Worm (Caenorhabditis elegans) whole organism, L4 larva: ENCODE measurements around the gene sup-35.
"Not testable (repeated sequence)": the region's sequence is repeated elsewhere in the genome, so short reads cannot be mapped to it uniquely, and the experiment has no call there.

Experiments used
- R02D3.7 ChIP-seq: fragments of 150-350 bp; sonication (generic microtip); optimal IDR thresholded peaks from 3 replicates; lab custom pipeline; 2014; ENCODE audit warnings: missing biosample characterization, missing genetic modification characterization
- Y75B8A.6 ChIP-seq: fragments of 200-800 bp; sonication (Bioruptor generic); IDR thresholded peaks from 2 replicates; pipeline ENCODE4 v1.3.6; 2022; ENCODE audit warnings: missing genetic modification reagents, missing genetic modification characterization, missing compliant biosample characterization
- ZK546.5 ChIP-seq, 2 experiments: sonication (generic microtip); optimal IDR thresholded peaks; 2 replicates each; lab custom pipeline; 2017; ENCODE audit warnings: missing biosample characterization in 2 of 2, missing genetic modification characterization in 2 of 2
- aha-1 ChIP-seq: fragments of 150-350 bp; peaks from one replicate; lab custom pipeline; 2014; ENCODE audit warnings: missing biosample characterization, missing genetic modification characterization
- ceh-28 ChIP-seq: fragments of 150-350 bp; optimal IDR thresholded peaks from 2 replicates; lab custom pipeline; 2014; ENCODE audit warnings: missing biosample characterization, missing genetic modification reagents, missing genetic modification characterization
- ceh-32 ChIP-seq: sonication (generic microtip); optimal IDR thresholded peaks from 2 replicates; lab custom pipeline; 2016; ENCODE audit warnings: mild to moderate bottlenecking, missing genetic modification characterization, missing compliant biosample characterization; ENCODE audit not compliant: poor library complexity
- ceh-44 ChIP-seq: fragments of 200-800 bp; sonication (Bioruptor generic); IDR thresholded peaks from 2 replicates; pipeline ENCODE4 v1.3.6; 2022; ENCODE audit warnings: missing genetic modification reagents, missing genetic modification characterization, missing compliant biosample characterization
- daf-16 ChIP-seq, 3 experiments: sonication (generic microtip); optimal IDR thresholded peaks; 2 replicates each; lab custom pipeline; 2016 to 2017; ENCODE audit warnings: missing genetic modification characterization in 3 of 3, missing genetic modification reagents in 3 of 3, mild to moderate bottlenecking in 2 of 3, missing compliant biosample characterization in 2 of 3, missing biosample characterization in 1 of 3, moderate library complexity in 1 of 3
- dmd-6 ChIP-seq: fragments of 200-800 bp; sonication (Bioruptor generic); IDR thresholded peaks from 2 replicates; pipeline ENCODE4 v1.3.6; 2022; ENCODE audit warnings: missing genetic modification reagents, missing genetic modification characterization, missing compliant biosample characterization
- dpl-1 ChIP-seq: fragments of 150-350 bp; optimal IDR thresholded peaks from 2 replicates; lab custom pipeline; 2014; ENCODE audit warnings: missing biosample characterization, missing genetic modification reagents, missing genetic modification characterization
- dve-1 ChIP-seq: sonication (generic microtip); optimal IDR thresholded peaks from 2 replicates; lab custom pipeline; 2017; ENCODE audit warnings: antibody characterized with exemption, mild to moderate bottlenecking, missing genetic modification characterization, missing compliant biosample characterization; ENCODE audit not compliant: insufficient read depth
- fkh-10 ChIP-seq: fragments of 150-350 bp; optimal IDR thresholded peaks from 2 replicates; lab custom pipeline; 2014; ENCODE audit warnings: missing biosample characterization, missing genetic modification reagents, missing genetic modification characterization
- hlh-30 ChIP-seq: sonication (generic microtip); optimal IDR thresholded peaks from 2 replicates; lab custom pipeline; 2017; ENCODE audit warnings: antibody characterized with exemption, mild to moderate bottlenecking, missing genetic modification characterization, missing compliant biosample characterization; ENCODE audit not compliant: insufficient read depth
- hmg-1.1 ChIP-seq: fragments of 200-800 bp; sonication (Bioruptor generic); IDR thresholded peaks from 2 replicates; pipeline ENCODE4 v1.3.6; 2022; ENCODE audit warnings: missing genetic modification reagents, missing genetic modification characterization, missing compliant biosample characterization
- lin-13 ChIP-seq: fragments of 150-350 bp; optimal IDR thresholded peaks from 2 replicates; lab custom pipeline; 2014; ENCODE audit warnings: missing biosample characterization, missing genetic modification reagents, missing genetic modification characterization
- lin-15B ChIP-seq: fragments of 150-350 bp; sonication (generic microtip); optimal IDR thresholded peaks from 3 replicates; lab custom pipeline; 2014; ENCODE audit warnings: missing biosample characterization, missing genetic modification characterization
- lin-29 ChIP-seq: fragments of 200-800 bp; sonication (Bioruptor generic); IDR thresholded peaks from 2 replicates; pipeline ENCODE4 v1.3.6; 2022; ENCODE audit warnings: missing genetic modification reagents, missing genetic modification characterization, missing compliant biosample characterization
- lsy-2 ChIP-seq, 2 experiments: fragments of 150-350 bp in 1 of 2; sonication (generic microtip) in 1 of 2; optimal IDR thresholded peaks; 2 replicates each; lab custom pipeline; 2014 to 2017; ENCODE audit warnings: missing biosample characterization in 2 of 2, missing genetic modification characterization in 2 of 2
- mdl-1 ChIP-seq, 2 experiments: fragments of 150-350 bp in 1 of 2; sonication (generic microtip) in 1 of 2; optimal IDR thresholded peaks; 2 replicates each; lab custom pipeline; 2014 to 2017; ENCODE audit warnings: missing biosample characterization in 2 of 2, missing genetic modification characterization in 2 of 2
- mep-1 ChIP-seq: fragments of 150-350 bp; sonication (generic microtip); optimal IDR thresholded peaks from 3 replicates; lab custom pipeline; 2014; ENCODE audit warnings: missing biosample characterization, missing genetic modification characterization
- mes-2 ChIP-seq: sonication (generic microtip); optimal IDR thresholded peaks from 2 replicates; lab custom pipeline; 2016; ENCODE audit warnings: missing genotype, mild to moderate bottlenecking, missing genetic modification characterization, missing compliant biosample characterization; ENCODE audit not compliant: poor library complexity, severe bottlenecking
- mxl-3 ChIP-seq: fragments of 200-800 bp; sonication (Bioruptor generic); optimal IDR thresholded peaks from 2 replicates; lab custom pipeline; 2018; ENCODE audit warnings: mild to moderate bottlenecking, missing genetic modification characterization, missing compliant biosample characterization
- nhr-11 ChIP-seq: fragments of 150-350 bp; optimal IDR thresholded peaks from 2 replicates; lab custom pipeline; 2014; ENCODE audit warnings: missing biosample characterization, missing genetic modification characterization
- nhr-28 ChIP-seq: fragments of 150-350 bp; optimal IDR thresholded peaks from 2 replicates; lab custom pipeline; 2014; ENCODE audit warnings: missing biosample characterization, missing genetic modification characterization
- nhr-6 ChIP-seq: fragments of 150-350 bp; optimal IDR thresholded peaks from 2 replicates; lab custom pipeline; 2014; ENCODE audit warnings: missing biosample characterization, missing genetic modification characterization
- pha-4 ChIP-seq, 2 experiments: fragments of 150-350 bp in 1 of 2; fragments of 200-800 bp in 1 of 2; sonication (Bioruptor generic) in 1 of 2; IDR thresholded peaks in 1 of 2; optimal IDR thresholded peaks in 1 of 2; 2 replicates each; pipeline versions ENCODE4 v1.3.6 to Lab custom; 2014 to 2022; ENCODE audit warnings: missing genetic modification characterization in 2 of 2, missing genetic modification reagents in 2 of 2, missing biosample characterization in 1 of 2, missing compliant biosample characterization in 1 of 2
- php-3 ChIP-seq: fragments of 200-800 bp; sonication (Bioruptor generic); IDR thresholded peaks from 2 replicates; pipeline ENCODE4 v1.3.6; 2022; ENCODE audit warnings: missing genetic modification reagents, missing genetic modification characterization, missing compliant biosample characterization
- pqm-1 ChIP-seq: sonication (generic microtip); optimal IDR thresholded peaks from 2 replicates; lab custom pipeline; 2017; ENCODE audit warnings: missing biosample characterization, missing genetic modification characterization
- saeg-2 ChIP-seq: fragments of 200-800 bp; sonication (Bioruptor generic); IDR thresholded peaks from 2 replicates; pipeline ENCODE4 v1.3.6; 2022; ENCODE audit warnings: missing genetic modification reagents, missing genetic modification characterization, missing compliant biosample characterization
- zip-2 ChIP-seq: fragments of 150-350 bp; optimal IDR thresholded peaks from 2 replicates; lab custom pipeline; 2014; ENCODE audit warnings: missing biosample characterization, missing genetic modification characterization
- ztf-11 ChIP-seq: fragments of 150-350 bp; optimal IDR thresholded peaks from 2 replicates; lab custom pipeline; 2014; ENCODE audit warnings: missing biosample characterization, missing genetic modification characterization

Gene sup-35

DNA sequence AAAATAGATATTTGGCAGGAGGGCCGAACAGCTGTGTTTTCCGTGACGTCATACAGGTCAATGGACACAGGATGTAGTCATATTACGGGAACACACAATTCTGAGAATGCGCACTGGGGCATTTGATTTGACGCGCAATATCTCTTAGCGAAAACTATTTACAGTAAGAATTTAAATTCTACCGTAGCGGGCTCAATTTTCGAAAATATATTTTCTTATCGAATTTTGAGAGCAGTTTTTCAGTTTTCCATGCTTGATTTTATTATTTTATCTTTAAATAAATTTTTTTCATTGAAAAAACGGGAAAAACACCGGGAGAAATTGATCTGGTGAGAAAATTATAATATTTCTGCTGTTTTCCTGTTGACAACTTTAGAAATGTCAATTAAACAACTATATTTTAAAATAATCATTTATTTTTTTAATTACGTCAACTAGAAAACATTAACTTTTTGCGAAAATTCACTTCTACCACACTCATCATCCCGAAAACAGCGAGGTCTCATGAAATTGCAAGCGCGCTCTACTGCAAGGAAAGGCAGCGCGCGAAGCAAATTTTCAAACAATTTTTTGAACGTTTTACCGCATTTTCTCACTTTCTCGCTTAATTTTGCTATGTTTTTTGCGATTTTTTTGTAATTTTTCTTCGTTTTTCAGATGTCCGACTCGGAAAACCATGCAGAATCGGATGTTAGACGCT is 22.9 kb upstream of the sup-35 start, which contains the start of the genes Y47D3A.1 and pola-1 (continued):
- peak; percentile 84 for TF ChIP-seq aha-1 (tag; lab: Kevin White, UChicago)
- TF ChIP-seq Y75B8A.6 (GFP tag; lab: Robert Waterston, UW) = no peak
- no peak for TF ChIP-seq R02D3.7
- TF ChIP-seq fkh-10 = peak; percentile 34
- TF ChIP-seq mxl-3 (GFP tag; lab: Kevin White, UChicago) = peak; percentile 51
- no peak for TF ChIP-seq lin-15B (tag; lab: Kevin White, UChicago)
- peak; percentile 69 for TF ChIP-seq nhr-11 (tag; lab: Kevin White, UChicago)
- peak; percentile 92 for TF ChIP-seq dpl-1 (GFP tag; lab: Kevin White, UChicago)
- no peak for TF ChIP-seq ZK546.5 (tag; optimal IDR thresholded peaks at IDR 0.05; lab: Kevin White, UChicago)
- TF ChIP-seq dmd-6 (GFP tag; lab: Robert Waterston, UW) = peak; percentile 56; the same call in 1 of the 2 replicates
- TF ChIP-seq ceh-32 (tag; lab: Kevin White, UChicago) = no peak
- TF ChIP-seq daf-16 (GFP tag; optimal IDR thresholded peaks at IDR 0.05; lab: Kevin White, UChicago) = no peak
- peak; percentile 59 for TF ChIP-seq daf-16 (tag; optimal IDR thresholded peaks at IDR 0.05; lab: Kevin White, UChicago)
- no peak for TF ChIP-seq ztf-11

DNA sequence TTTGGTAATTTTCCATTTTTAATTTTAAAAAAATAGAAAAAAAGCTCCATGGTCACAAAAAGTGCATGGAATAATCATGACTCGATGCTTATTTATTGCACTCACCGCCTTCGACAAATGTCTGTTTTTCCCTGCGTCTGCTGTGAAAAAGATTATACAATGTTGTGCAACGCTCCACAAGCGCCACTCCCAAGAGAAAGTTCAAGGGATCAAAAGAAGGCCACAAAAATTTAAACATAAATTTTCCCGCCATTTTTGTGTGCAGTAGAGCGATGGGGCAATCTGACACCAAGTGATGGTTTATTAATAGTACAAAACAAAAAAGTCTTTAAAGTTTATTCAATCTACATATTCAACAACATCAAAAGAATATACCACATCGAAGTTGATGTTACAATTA is 19.9 kb upstream of the sup-35 start, which contains the start of gene fbxa-128:
Gene fbxa-128, minus strand, starts transcription at position 192 of the 400 bp plus-strand sequence.
- peak; percentile 88 for TF ChIP-seq zip-2 (tag; lab: Kevin White, UChicago)
- no peak for TF ChIP-seq mes-2 (tag; lab: Kevin White, UChicago)
- TF ChIP-seq hlh-30 = peak; percentile 7
- TF ChIP-seq daf-16 (GFP tag; optimal IDR thresholded peaks at IDR 0.05; lab: Kevin White, UChicago) = no peak
- peak; percentile 50 for TF ChIP-seq daf-16 (tag; optimal IDR thresholded peaks at IDR 0.05; lab: Kevin White, UChicago)
- TF ChIP-seq hmg-1.1 = peak; percentile 30; the same call in 1 of the 2 replicates
- peak; percentile 7 for TF ChIP-seq pqm-1 (tag; lab: Kevin White, UChicago)
- peak; percentile 46 for TF ChIP-seq nhr-28 (tag; lab: Kevin White, UChicago)
- no peak for TF ChIP-seq mdl-1 (tag; optimal IDR thresholded peaks at IDR 0.05; lab: Kevin White, UChicago)
- peak; percentile 29 for TF ChIP-seq mep-1 (tag; lab: Kevin White, UChicago)
- peak in 1 of 2 experiments; percentile 77 for TF ChIP-seq lsy-2 (tag; optimal IDR thresholded peaks at IDR 0.05; lab: Kevin White, UChicago)
- no peak for TF ChIP-seq ceh-44 (GFP tag; lab: Robert Waterston, UW)
- TF ChIP-seq php-3 (GFP tag; lab: Robert Waterston, UW) = no peak
- peak; percentile 83 for TF ChIP-seq dve-1 (tag; lab: Kevin White, UChicago)
- 0 out of 2 replicates have a peak, but pooled peaks have one; percentile 31 for TF ChIP-seq dmd-6 (GFP tag; lab: Robert Waterston, UW)
- TF ChIP-seq nhr-6 (tag; lab: Kevin White, UChicago) = peak; percentile 78
- TF ChIP-seq pha-4 (GFP tag; IDR thresholded peaks at IDR 0.05; lab: Robert Waterston, UW) = no peak
- peak; percentile 19 for TF ChIP-seq pha-4 (tag; optimal IDR thresholded peaks at IDR 0.05; lab: Kevin White, UChicago)
- peak; percentile 69 for TF ChIP-seq dpl-1 (GFP tag; lab: Kevin White, UChicago)

DNA sequence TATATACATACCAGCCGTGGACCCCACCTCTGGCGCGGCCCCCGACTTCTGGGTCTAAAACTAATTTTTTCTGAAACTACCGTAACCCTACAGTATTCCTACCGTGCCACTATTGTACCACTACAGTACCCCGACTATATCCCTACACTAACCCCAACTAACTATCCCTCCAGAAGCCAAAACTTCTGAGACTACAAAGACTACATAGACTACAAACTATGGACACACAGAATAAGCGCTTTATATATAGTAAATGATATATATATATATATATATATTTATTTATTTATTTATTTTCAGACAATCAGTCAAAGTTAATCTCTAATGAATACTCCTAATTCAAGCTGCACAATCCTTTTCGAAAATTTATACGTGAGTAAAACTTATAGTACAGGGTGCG is 12.4 kb upstream of the sup-35 start, which contains the start of gene pha-1:
Gene pha-1, plus strand, starts transcription at position 301 of the 400 bp plus-strand sequence.
- not testable (repeated sequence) for TF ChIP-seq mep-1 (tag; lab: Kevin White, UChicago); lsy-2 (tag; optimal IDR thresholded peaks at IDR 0.05; lab: Kevin White, UChicago); lin-13 (GFP tag; lab: Kevin White, UChicago)
- TF ChIP-seq, all 104 proteins: peak for 0; not testable (repeated sequence) for 104

DNA sequence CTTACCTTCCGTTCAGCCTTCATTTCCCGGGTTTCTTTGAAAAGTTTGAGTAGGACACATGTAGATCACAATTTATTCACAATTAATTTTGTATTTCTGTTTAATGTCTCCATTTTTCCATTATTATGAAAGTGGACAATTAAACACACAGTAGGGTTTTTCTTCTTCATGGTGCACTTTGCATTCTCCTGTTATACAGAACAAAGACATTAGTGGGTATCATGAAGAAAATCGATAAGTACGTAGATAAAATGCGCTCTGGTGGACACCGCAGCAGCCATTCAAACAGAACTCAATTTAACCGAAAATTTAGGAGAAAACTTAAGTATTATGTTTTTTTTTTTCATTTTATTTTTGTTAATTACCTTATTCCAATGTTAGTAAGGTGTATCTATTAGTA is 10.3 kb upstream of the sup-35 start:
- TF ChIP-seq lin-29 (GFP tag; lab: Robert Waterston, UW) = no peak
- TF ChIP-seq saeg-2 = no peak
- TF ChIP-seq ceh-28 (tag; lab: Kevin White, UChicago) = peak; percentile 0
- TF ChIP-seq aha-1 (tag; lab: Kevin White, UChicago) = peak; percentile 61
